Fruit fly (Drosophila melanogaster) whole organism, embryonic: ENCODE data around the gene Cyp9f2.

Experiments used
- Ada2b ChIP-seq: fragments of 200-800 bp; sonication (Bioruptor generic); IDR thresholded peaks from 2 replicates; pipeline ENCODE4 v1.3.6; 2022; ENCODE audit warnings: missing biosample characterization, missing genetic modification characterization
- CG10462 ChIP-seq: fragments of 200-800 bp; sonication (Bioruptor generic); optimal IDR thresholded peaks from 2 replicates; lab custom pipeline; 2016; ENCODE audit warnings: missing biosample characterization, missing genetic modification characterization
- CG11398 ChIP-seq: fragments of 200-800 bp; sonication (Bioruptor generic); optimal IDR thresholded peaks from 2 replicates; lab custom pipeline; 2016; ENCODE audit warnings: missing biosample characterization, missing genetic modification characterization
- CG11696 ChIP-seq: fragments of 200-800 bp; sonication (Bioruptor generic); IDR thresholded peaks from 2 replicates; pipeline ENCODE4 v1.3.6; 2022; ENCODE audit warnings: missing biosample characterization, missing genetic modification characterization
- CG12744 ChIP-seq: fragments of 200-800 bp; sonication (Bioruptor generic); optimal IDR thresholded peaks from 2 replicates; lab custom pipeline; 2016; ENCODE audit warnings: missing biosample characterization, missing genetic modification characterization
- CG13624 ChIP-seq: fragments of 200-800 bp; sonication (Bioruptor generic); optimal IDR thresholded peaks from 2 replicates; lab custom pipeline; 2016; ENCODE audit warnings: missing biosample characterization, missing genetic modification characterization
- CG15514 ChIP-seq: fragments of 200-800 bp; sonication (Bioruptor generic); optimal IDR thresholded peaks from 3 replicates; lab custom pipeline; 2017; ENCODE audit warnings: missing biosample characterization, missing genetic modification characterization, mild to moderate bottlenecking, moderate library complexity, missing genetic modification reagents
- CG17612 ChIP-seq: fragments of 200-800 bp; sonication (Bioruptor generic); IDR thresholded peaks from 2 replicates; pipeline ENCODE4 v1.3.6; 2022; ENCODE audit warnings: missing biosample characterization, missing genetic modification characterization
- CG17829 ChIP-seq: fragments of 200-800 bp; optimal IDR thresholded peaks from 2 replicates; lab custom pipeline; 2019; ENCODE audit warnings: missing biosample characterization, mild to moderate bottlenecking, missing genetic modification characterization, moderate library complexity
- CG2116 ChIP-seq: fragments of 200-800 bp; sonication (Bioruptor generic); optimal IDR thresholded peaks from 3 replicates; lab custom pipeline; 2018; ENCODE audit warnings: missing biosample characterization, mild to moderate bottlenecking, missing genetic modification characterization
- CG2120 ChIP-seq: fragments of 200-800 bp; sonication (Bioruptor generic); optimal IDR thresholded peaks from 3 replicates; lab custom pipeline; 2016; ENCODE audit warnings: missing biosample characterization, missing genetic modification characterization
- CG33213 ChIP-seq: fragments of 200-800 bp; sonication (Bioruptor generic); optimal IDR thresholded peaks from 3 replicates; lab custom pipeline; 2016; ENCODE audit warnings: missing biosample characterization, missing genetic modification characterization
- CG34224 ChIP-seq: fragments of 200-800 bp; sonication (Bioruptor generic); IDR thresholded peaks from 3 replicates; pipeline ENCODE4 v1.3.6; 2022; ENCODE audit warnings: missing biosample characterization, missing genetic modification characterization; ENCODE audit not compliant: partially characterized antibody
- CG34376 ChIP-seq: fragments of 200-800 bp; sonication (Bioruptor generic); optimal IDR thresholded peaks from 2 replicates; lab custom pipeline; 2018; ENCODE audit warnings: missing biosample characterization, mild to moderate bottlenecking, missing genetic modification characterization
- CG4282 ChIP-seq: fragments of 200-800 bp; sonication (Bioruptor generic); optimal IDR thresholded peaks from 2 replicates; lab custom pipeline; 2016; ENCODE audit warnings: missing biosample characterization, missing genetic modification characterization
- CG4617 ChIP-seq: fragments of 200-800 bp; sonication (Bioruptor generic); optimal IDR thresholded peaks from 3 replicates; lab custom pipeline; 2016; ENCODE audit warnings: missing biosample characterization, missing genetic modification characterization, borderline replicate concordance
- CG4820 ChIP-seq: fragments of 200-800 bp; sonication (Bioruptor generic); optimal IDR thresholded peaks from 3 replicates; lab custom pipeline; 2016; ENCODE audit warnings: missing biosample characterization, missing genetic modification characterization
- CG6175 ChIP-seq: fragments of 200-800 bp; sonication (Bioruptor generic); IDR thresholded peaks from 3 replicates; pipeline ENCODE4 v1.3.6; 2022; ENCODE audit warnings: missing biosample characterization, missing genetic modification characterization
- CG6689 ChIP-seq: fragments of 200-800 bp; sonication (Bioruptor generic); IDR thresholded peaks from 2 replicates; pipeline ENCODE4 v1.3.6; 2022; ENCODE audit warnings: missing biosample characterization, missing genetic modification characterization
- CG9797 ChIP-seq: fragments of 200-800 bp; sonication (Bioruptor generic); optimal IDR thresholded peaks from 3 replicates; lab custom pipeline; 2018; ENCODE audit warnings: missing biosample characterization, mild to moderate bottlenecking, missing genetic modification characterization
- CG9817 ChIP-seq: fragments of 200-800 bp; sonication (Bioruptor generic); optimal IDR thresholded peaks from 2 replicates; lab custom pipeline; 2018; ENCODE audit warnings: missing biosample characterization, mild to moderate bottlenecking, missing genetic modification characterization, moderate library complexity
- CG9932 ChIP-seq: fragments of 200-800 bp; sonication (Bioruptor generic); IDR thresholded peaks from 2 replicates; pipeline ENCODE4 v1.3.6; 2022; ENCODE audit warnings: missing biosample characterization, missing genetic modification characterization
- Dref ChIP-seq: fragments of 200-800 bp; sonication (Bioruptor generic); IDR thresholded peaks from 2 replicates; pipeline ENCODE4 v1.3.6; 2022; ENCODE audit warnings: missing biosample characterization, missing genetic modification characterization
- Ets65A ChIP-seq: fragments of 200-800 bp; sonication (Bioruptor generic); peaks from one replicate; lab custom pipeline; 2016; ENCODE audit warnings: missing biosample characterization, missing genetic modification characterization
- Ets97D ChIP-seq: fragments of 200-800 bp; sonication (Bioruptor generic); optimal IDR thresholded peaks from 3 replicates; lab custom pipeline; 2016; ENCODE audit warnings: missing biosample characterization, missing genetic modification characterization
- Fer1 ChIP-seq: fragments of 200-800 bp; sonication (Bioruptor generic); optimal IDR thresholded peaks from 2 replicates; lab custom pipeline; 2017; ENCODE audit warnings: missing biosample characterization, mild to moderate bottlenecking, missing genetic modification characterization
- Jarid2 ChIP-seq: fragments of 200-800 bp; sonication (Bioruptor generic); optimal IDR thresholded peaks from 3 replicates; lab custom pipeline; 2017; ENCODE audit warnings: mild to moderate bottlenecking, missing biosample characterization, missing genetic modification reagents, missing genetic modification characterization
- Lhr ChIP-seq: fragments of 200-800 bp; sonication (Bioruptor generic); optimal IDR thresholded peaks from 3 replicates; lab custom pipeline; 2017; ENCODE audit warnings: mild to moderate bottlenecking, missing biosample characterization, missing genetic modification reagents, missing genetic modification characterization
- MBD-R2 ChIP-seq: fragments of 200-800 bp; sonication (Bioruptor generic); IDR thresholded peaks from 2 replicates; pipeline ENCODE4 v1.3.6; 2022; ENCODE audit warnings: missing biosample characterization, missing genetic modification characterization
- Max ChIP-seq: fragments of 200-800 bp; sonication (Bioruptor generic); optimal IDR thresholded peaks from 2 replicates; lab custom pipeline; 2016; ENCODE audit warnings: missing biosample characterization, mild to moderate bottlenecking, missing genetic modification characterization
- Myb ChIP-seq: fragments of 200-800 bp; sonication (Bioruptor generic); optimal IDR thresholded peaks from 2 replicates; lab custom pipeline; 2016; ENCODE audit warnings: missing biosample characterization, missing genetic modification characterization
- Rfx ChIP-seq: fragments of 200-800 bp; sonication (Bioruptor generic); IDR thresholded peaks from 2 replicates; pipeline ENCODE4 v1.3.6; 2022; ENCODE audit warnings: missing biosample characterization, missing genetic modification characterization
- ara ChIP-seq: fragments of 200-800 bp; sonication (Bioruptor generic); IDR thresholded peaks from 2 replicates; pipeline ENCODE4 v1.3.6; 2022; ENCODE audit warnings: missing biosample characterization, missing genetic modification characterization
- ci ChIP-seq: fragments of 200-800 bp; sonication (Bioruptor generic); IDR thresholded peaks from 3 replicates; pipeline ENCODE4 v1.3.6; 2022; ENCODE audit warnings: missing biosample characterization, missing genetic modification characterization
- en ChIP-seq: fragments of 200-800 bp; sonication (Bioruptor generic); optimal IDR thresholded peaks from 2 replicates; lab custom pipeline; 2016; ENCODE audit warnings: missing biosample characterization, missing genetic modification characterization
- ewg ChIP-seq: fragments of 200-800 bp; sonication (Bioruptor generic); optimal IDR thresholded peaks from 3 replicates; lab custom pipeline; 2017; ENCODE audit warnings: mild to moderate bottlenecking, missing biosample characterization, missing genetic modification reagents, missing genetic modification characterization
- jing ChIP-seq: fragments of 200-800 bp; sonication (Bioruptor generic); optimal IDR thresholded peaks from 2 replicates; lab custom pipeline; 2018; ENCODE audit warnings: missing biosample characterization, mild to moderate bottlenecking, missing genetic modification characterization
- kni ChIP-seq: fragments of 200-800 bp; sonication (Bioruptor generic); optimal IDR thresholded peaks from 3 replicates; lab custom pipeline; 2017; ENCODE audit warnings: mild to moderate bottlenecking, missing biosample characterization, missing genetic modification reagents, missing genetic modification characterization
- lilli ChIP-seq: fragments of 200-800 bp; sonication (Bioruptor generic); optimal IDR thresholded peaks from 3 replicates; lab custom pipeline; 2016; ENCODE audit warnings: missing biosample characterization, missing genetic modification characterization
- lola ChIP-seq, 3 experiments: fragments of >200 bp in 2 of 3; fragments of 200-800 bp in 1 of 3; sonication (Bioruptor generic) in 1 of 3; optimal IDR thresholded peaks; 2 replicates each; lab custom pipeline; 2017 to 2019; ENCODE audit warnings: missing biosample characterization in 3 of 3, missing genetic modification characterization in 3 of 3, mild to moderate bottlenecking in 1 of 3, moderate library complexity in 1 of 3
- mam ChIP-seq: fragments of 200-800 bp; sonication (Bioruptor generic); optimal IDR thresholded peaks from 3 replicates; lab custom pipeline; 2016; ENCODE audit warnings: missing biosample characterization, missing genetic modification characterization
- nmo ChIP-seq: fragments of 200-800 bp; sonication (Bioruptor generic); optimal IDR thresholded peaks from 2 replicates; lab custom pipeline; 2018; ENCODE audit warnings: missing biosample characterization, mild to moderate bottlenecking, missing genetic modification characterization, moderate library complexity
- otp ChIP-seq: fragments of 200-800 bp; sonication (Bioruptor generic); IDR thresholded peaks from 3 replicates; pipeline ENCODE4, ENCODE4 v1.3.6; 2022; ENCODE audit warnings: missing biosample characterization, missing genetic modification characterization
- pan ChIP-seq, 4 experiments: fragments of >200 bp in 3 of 4; fragments of 200-800 bp in 1 of 4; sonication (Bioruptor generic) in 1 of 4; optimal IDR thresholded peaks in 3 of 4; IDR thresholded peaks in 1 of 4; 2 replicates each; pipeline versions ENCODE4 v1.3.6 to Lab custom; 2017 to 2022; ENCODE audit warnings: missing biosample characterization in 2 of 4, missing genetic modification characterization in 2 of 4, mixed read lengths in 1 of 4
- row ChIP-seq: fragments of 200-800 bp; sonication (Bioruptor generic); IDR thresholded peaks from 3 replicates; pipeline ENCODE4 v1.3.6; 2022; ENCODE audit warnings: missing biosample characterization, missing genetic modification characterization
- sens-2 ChIP-seq: fragments of 200-800 bp; sonication (Bioruptor generic); IDR thresholded peaks from 2 replicates; pipeline ENCODE4 v1.3.6; 2022; ENCODE audit warnings: missing biosample characterization, missing genetic modification characterization
- tll ChIP-seq, 2 experiments: fragments of 200-800 bp in 1 of 2; fragments of >200 bp in 1 of 2; sonication (Bioruptor generic) in 1 of 2; optimal IDR thresholded peaks; 2 replicates each; lab custom pipeline; 2017 to 2019; ENCODE audit warnings: missing biosample characterization in 2 of 2, missing genetic modification characterization in 2 of 2, mild to moderate bottlenecking in 1 of 2, moderate library complexity in 1 of 2
- trem ChIP-seq: fragments of 200-800 bp; optimal IDR thresholded peaks from 3 replicates; lab custom pipeline; 2019; ENCODE audit warnings: missing biosample characterization, mild to moderate bottlenecking, missing genetic modification characterization, moderate library complexity
- zfh1 ChIP-seq: fragments of 200-800 bp; sonication (Bioruptor generic); IDR thresholded peaks from 3 replicates; pipeline ENCODE4 v1.3.6; 2022; ENCODE audit warnings: missing biosample characterization, missing genetic modification characterization

Gene Cyp9f2

DNA sequence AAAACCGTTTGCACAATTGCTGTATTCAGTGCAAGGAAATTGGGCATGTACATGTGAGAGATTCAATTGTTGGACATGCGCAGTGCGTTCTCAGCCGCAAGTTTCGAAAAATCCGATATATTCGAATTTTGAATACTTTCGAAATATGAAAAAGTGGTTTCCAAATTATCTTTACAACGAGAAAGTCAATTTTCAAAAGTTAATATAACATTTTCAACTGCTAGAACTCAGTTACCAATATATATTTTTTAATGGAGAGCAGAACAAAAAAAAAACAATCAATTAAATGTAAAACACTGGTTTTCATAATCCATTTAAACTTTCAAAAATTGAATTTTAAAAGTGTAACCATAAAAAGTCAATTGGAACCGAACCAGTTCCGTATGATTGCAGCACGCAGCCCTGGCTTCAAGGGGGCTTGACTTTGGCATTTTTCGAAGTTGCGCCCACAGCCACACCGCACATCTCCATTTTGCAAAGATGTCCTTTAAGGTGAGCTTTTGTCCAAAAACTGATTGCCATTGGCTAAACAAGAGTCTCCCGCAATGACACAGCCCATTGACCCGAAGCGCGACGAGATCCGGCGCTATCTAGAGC, 16.6 kb upstream of the Cyp9f2 start, which contains the start of the genes Scgbeta and CG17202 (continued):
- TF ChIP-seq otp (GFP tag; lab: Robert Waterston, UW) = peak; percentile 37; the same call in 1 of the 3 replicates
- no peak for TF ChIP-seq CG4282 (GFP tag; lab: Kevin White, UChicago)
- TF ChIP-seq CG4617 (GFP tag; lab: Kevin White, UChicago) = peak; percentile 84
- TF ChIP-seq Myb (GFP tag; lab: Kevin White, UChicago) = peak; percentile 85
- peak; percentile 40 for TF ChIP-seq CG34376 (GFP tag; lab: Kevin White, UChicago)
- TF ChIP-seq Dref = peak; percentile 45; the same call in 1 of the 2 replicates
- peak in 1 of 2 experiments; percentile 44 for TF ChIP-seq tll (GFP tag; optimal IDR thresholded peaks at IDR 0.05; lab: Kevin White, UChicago)
- TF ChIP-seq CG34224 = no peak
- TF ChIP-seq zfh1 (GFP tag; lab: Robert Waterston, UW) = no peak
- TF ChIP-seq mam (GFP tag; lab: Kevin White, UChicago) = peak; percentile 28
- peak; percentile 56 for TF ChIP-seq CG9932
- no peak for TF ChIP-seq CG6175 (GFP tag; lab: Robert Waterston, UW)
- no peak for TF ChIP-seq jing
- TF ChIP-seq CG17829 (tag; lab: Kevin White, UChicago) = peak; percentile 27
- TF ChIP-seq CG2116 (GFP tag; lab: Kevin White, UChicago) = peak; percentile 7
- no peak for TF ChIP-seq CG4820
- peak; percentile 89 for TF ChIP-seq row (GFP tag; lab: Robert Waterston, UW)
- 0 out of 2 replicates have a peak, but pooled peaks have one; percentile 5 for TF ChIP-seq Ada2b (GFP tag; lab: Robert Waterston, UW)
- TF ChIP-seq CG9817 = no peak
- peak; percentile 59 for TF ChIP-seq CG2120 (GFP tag; lab: Kevin White, UChicago)
- TF ChIP-seq sens-2 (GFP tag; lab: Robert Waterston, UW) = no peak
- no peak for TF ChIP-seq CG17612 (GFP tag; lab: Robert Waterston, UW)
- TF ChIP-seq nmo (GFP tag; lab: Kevin White, UChicago) = peak; percentile 39
- TF ChIP-seq CG9797 (GFP tag; lab: Kevin White, UChicago) = peak; percentile 79
- no peak for TF ChIP-seq CG11696
- 0 out of 2 replicates have a peak, but pooled peaks have one; percentile 40 for TF ChIP-seq Rfx (GFP tag; lab: Robert Waterston, UW)
- peak; percentile 65 for TF ChIP-seq Ets97D (GFP tag; lab: Kevin White, UChicago)
- peak; percentile 100 for TF ChIP-seq CG15514
- TF ChIP-seq CG33213 (GFP tag; lab: Kevin White, UChicago) = peak; percentile 67
- TF ChIP-seq Lhr = peak; percentile 76
- TF ChIP-seq pan (optimal IDR thresholded peaks at IDR 0.05; lab: Kevin White, UChicago) = no peak
- TF ChIP-seq pan (GFP tag; optimal IDR thresholded peaks at IDR 0.05 in 1 of 2, IDR thresholded peaks at IDR 0.05 in 1 of 2) = no peak
- TF ChIP-seq lilli = peak; percentile 49
- peak; percentile 32 for TF ChIP-seq CG12744 (GFP tag; lab: Kevin White, UChicago)
- TF ChIP-seq en (GFP tag; lab: Kevin White, UChicago) = no peak
- TF ChIP-seq ci (GFP tag; lab: Robert Waterston, UW) = 0 out of 3 replicates have a peak, but pooled peaks have one; percentile 29
- TF ChIP-seq CG10462 = no peak
- peak; percentile 2 for TF ChIP-seq CG11398 (GFP tag; lab: Kevin White, UChicago)
- TF ChIP-seq trem (tag; lab: Kevin White, UChicago) = peak; percentile 25
- TF ChIP-seq ewg (GFP tag; lab: Kevin White, UChicago) = peak; percentile 92
- peak; percentile 10 for TF ChIP-seq Fer1 (GFP tag; lab: Kevin White, UChicago)
- no peak for TF ChIP-seq CG6689 (GFP tag; lab: Robert Waterston, UW)
- TF ChIP-seq MBD-R2 = peak; percentile 95
- no peak for TF ChIP-seq ara (GFP tag; lab: Robert Waterston, UW)
- no peak for TF ChIP-seq lola (GFP tag; optimal IDR thresholded peaks at IDR 0.05; lab: Kevin White, UChicago)
- peak; percentile 23 for TF ChIP-seq Max (GFP tag; lab: Kevin White, UChicago)
- no peak for TF ChIP-seq kni (GFP tag; lab: Kevin White, UChicago)
- peak; percentile 30 for TF ChIP-seq CG13624 (GFP tag; lab: Kevin White, UChicago)
- TF ChIP-seq Jarid2 (GFP tag; lab: Kevin White, UChicago) = no peak
- peak; percentile 49 for TF ChIP-seq Ets65A
